Fruit fly (Drosophila melanogaster): ENCODE data around the gene CG13251.

Gene CG13251

dm6 chr3L:20657116-20657515 is 20.1 kb downstream of the CG13251 start (continued):
- TF ChIP-seq Hr38 (GFP tag; optimal IDR thresholded peaks at IDR 0.05) (no peak), Met (GFP tag; optimal IDR thresholded peaks at IDR 0.05) (peak; percentile 26), Hr39 (GFP tag; optimal IDR thresholded peaks at IDR 0.05) (peak; percentile 27), ss (GFP tag; optimal IDR thresholded peaks at IDR 0.05) (no peak), CG6792 (GFP tag; optimal IDR thresholded peaks at IDR 0.05) (no peak), CG8119 (GFP tag; IDR thresholded peaks at IDR 0.05) (no peak), Sox15 (GFP tag; optimal IDR thresholded peaks at IDR 0.05) (no peak), CG8319 (GFP tag; optimal IDR thresholded peaks at IDR 0.05) (no peak), CG3032 (tag; optimal IDR thresholded peaks at IDR 0.05) (no peak), Blimp-1 (GFP tag; optimal IDR thresholded peaks at IDR 0.05) (no peak), Hr4 (GFP tag; optimal IDR thresholded peaks at IDR 0.05) (no peak), CG6808 (GFP tag; optimal IDR thresholded peaks at IDR 0.05) (no peak), CG6276 (GFP tag; optimal IDR thresholded peaks at IDR 0.05) (no peak), topi (GFP tag; optimal IDR thresholded peaks at IDR 0.05) (peak; percentile 56), fkh (GFP tag; optimal IDR thresholded peaks at IDR 0.05) (no peak), Ets96B (tag; optimal IDR thresholded peaks at IDR 0.05) (no peak), CG34406 (GFP tag; optimal IDR thresholded peaks at IDR 0.05) (no peak), CG10631 (GFP tag; optimal IDR thresholded peaks at IDR 0.05) (no peak), svp (GFP tag) (peak; percentile 39), Eip78C (GFP tag) (peak; percentile 81), CG31627 (GFP tag; optimal IDR thresholded peaks at IDR 0.05) (peak; percentile 39), dsx (GFP tag; optimal IDR thresholded peaks at IDR 0.05; ENCODE audit: poor library complexity, severe bottlenecking) (no peak), Sox102F (GFP tag; optimal IDR thresholded peaks at IDR 0.05) (peak; percentile 0), CG8632 (GFP tag; optimal IDR thresholded peaks at IDR 0.05) (no peak), CG6163 (GFP tag; IDR thresholded peaks at IDR 0.05) (no peak)

- TF ChIP-seq CG6854 (GFP tag; optimal IDR thresholded peaks at IDR 0.05) (no peak), CG10669 (GFP tag; optimal IDR thresholded peaks at IDR 0.05) (no peak), net (GFP tag; optimal IDR thresholded peaks at IDR 0.05) (no peak), Eip78C (GFP tag) (peak; percentile 56), svp (GFP tag) (peak; percentile 52)
These were observed 24.2 kb downstream of the CG13251 start for dm6 chr3L:20661178-20661577.

- TF ChIP-seq svp (GFP tag) (peak; percentile 12), Met (GFP tag; optimal IDR thresholded peaks at IDR 0.05) (no peak), OdsH (GFP tag; optimal IDR thresholded peaks at IDR 0.05) (no peak), Eip78C (GFP tag) (peak; percentile 18)
These were observed 25.0 kb downstream of the CG13251 start for dm6 chr3L:20661905-20662508.

dm6 chr3L:20663967-20664366 is 27.0 kb downstream of the CG13251 start:
- no peak for TF ChIP-seq salr (GFP tag; optimal IDR thresholded peaks at IDR 0.05)
- TF ChIP-seq fkh (GFP tag; optimal IDR thresholded peaks at IDR 0.05), result peak; percentile 83

dm6 chr3L:20667408-20667807 is 30.4 kb downstream of the CG13251 start:
- TF ChIP-seq achi (GFP tag; optimal IDR thresholded peaks at IDR 0.05) (no peak), Eip93F (GFP tag; optimal IDR thresholded peaks at IDR 0.05) (no peak), fkh (GFP tag; optimal IDR thresholded peaks at IDR 0.05) (peak; percentile 61), CG34406 (GFP tag; optimal IDR thresholded peaks at IDR 0.05) (no peak), CG15336 (GFP tag; IDR thresholded peaks at IDR 0.05) (no peak), CG10669 (GFP tag; optimal IDR thresholded peaks at IDR 0.05) (no peak), ss (GFP tag; optimal IDR thresholded peaks at IDR 0.05) (no peak), fd85E (GFP tag; optimal IDR thresholded peaks at IDR 0.05) (no peak)
